Worm (Caenorhabditis elegans): ENCODE data around the gene nspg-7.1.

The nspg-7.1 gene

ce11 chrIV:9341591-9341990 is 10.9 kb upstream of the nspg-7.1 start, which contains the start of gene vps-26 (continued):
- TF ChIP-seq ceh-82 (tag; optimal IDR thresholded peaks at IDR 0.05) (no peak), zip-4 (GFP tag; optimal IDR thresholded peaks at IDR 0.05) (no peak), mep-1 (tag; optimal IDR thresholded peaks at IDR 0.05) (peak; percentile 37), nhr-20 (tag; optimal IDR thresholded peaks at IDR 0.05) (peak; percentile 8), unc-62 (GFP tag; optimal IDR thresholded peaks at IDR 0.05) (no peak), efl-3 (GFP tag; optimal IDR thresholded peaks at IDR 0.05) (no peak), C04F5.9 (tag; optimal IDR thresholded peaks at IDR 0.05) (no peak), lin-14 (GFP tag; optimal IDR thresholded peaks at IDR 0.05) (peak; percentile 39), hpl-2 (GFP tag; optimal IDR thresholded peaks at IDR 0.05) (no peak), pag-3 (tag; optimal IDR thresholded peaks at IDR 0.05; ENCODE audit: borderline replicate concordance, insufficient read depth) (no peak), nhr-12 (tag; optimal IDR thresholded peaks at IDR 0.05) (no peak), ces-1 (GFP tag; optimal IDR thresholded peaks at IDR 0.05) (no peak), zag-1 (tag; optimal IDR thresholded peaks at IDR 0.05) (no peak), grh-1 (GFP tag; IDR thresholded peaks at IDR 0.05) (no peak), sox-4 (tag; optimal IDR thresholded peaks at IDR 0.05) (no peak), snu-23 (GFP tag; optimal IDR thresholded peaks at IDR 0.05) (peak; percentile 33), ceh-90 (tag; optimal IDR thresholded peaks at IDR 0.05) (no peak), ceh-8 (GFP tag; optimal IDR thresholded peaks at IDR 0.05) (no peak), tbx-2 (tag; optimal IDR thresholded peaks at IDR 0.05) (no peak), sup-37 (GFP tag; optimal IDR thresholded peaks at IDR 0.05) (no peak), lin-13 (GFP tag; optimal IDR thresholded peaks at IDR 0.05) (no peak), dsc-1 (tag; optimal IDR thresholded peaks at IDR 0.05) (no peak), mef-2 (tag; optimal IDR thresholded peaks at IDR 0.05) (no peak), ztf-4 (tag; optimal IDR thresholded peaks at IDR 0.05) (no peak), dpl-1 (GFP tag; optimal IDR thresholded peaks at IDR 0.05) (peak; percentile 1 to 46 (median 13)), isw-1 (GFP tag; IDR thresholded peaks at IDR 0.05) (no peak), swsn-7 (tag; optimal IDR thresholded peaks at IDR 0.05) (no peak), sptf-1 (tag; optimal IDR thresholded peaks at IDR 0.05) (no peak), nhr-76 (tag; optimal IDR thresholded peaks at IDR 0.05) (no peak), elt-3 (tag; optimal IDR thresholded peaks at IDR 0.05) (no peak), lin-15B (tag; optimal IDR thresholded peaks at IDR 0.05) (no peak), fkh-10 (GFP tag; optimal IDR thresholded peaks at IDR 0.05) (no peak), lin-35 (GFP tag; optimal IDR thresholded peaks at IDR 0.05) (peak; percentile 20 to 39), jun-1 (tag; optimal IDR thresholded peaks at IDR 0.05) (no peak), efl-1 (optimal IDR thresholded peaks at IDR 0.05) (peak; percentile 35 to 43), efl-1 (GFP tag; optimal IDR thresholded peaks at IDR 0.05 in 1 of 2) (peak in 1 of 2 experiments; percentile 38), fos-1 (tag; optimal IDR thresholded peaks at IDR 0.05) (no peak), ztf-11 (tag; optimal IDR thresholded peaks at IDR 0.05) (no peak), ets-5 (GFP tag; IDR thresholded peaks at IDR 0.05) (no peak), nhr-77 (tag; optimal IDR thresholded peaks at IDR 0.05) (no peak), irx-1 (tag; optimal IDR thresholded peaks at IDR 0.05) (peak; percentile 13), snpc-4 (tag; optimal IDR thresholded peaks at IDR 0.05) (no peak), unc-86 (tag; optimal IDR thresholded peaks at IDR 0.05) (no peak)

ce11 chrIV:9339205-9339604 is 8.6 kb upstream of the nspg-7.1 start, which contains the start of gene T20D3.6:
TSS of gene T20D3.6 (minus strand) at chrIV:9339305.
- TF ChIP-seq ceh-8 (GFP tag; optimal IDR thresholded peaks at IDR 0.05), result no peak

All from whole organism, L1 larva.